Fruit fly (Drosophila melanogaster) whole organism, embryonic: ENCODE results near the gene crol.

Experiments used
- Adf1 ChIP-seq: fragments of 200-800 bp; sonication (Bioruptor generic); IDR thresholded peaks from 2 replicates; pipeline ENCODE4 v1.3.6; 2022; ENCODE audit warnings: missing biosample characterization, missing genetic modification characterization
- BEAF-32 ChIP-seq: fragments of 200-800 bp; sonication (Bioruptor generic); optimal IDR thresholded peaks from 3 replicates; lab custom pipeline; 2017; ENCODE audit warnings: missing biosample characterization, missing genetic modification characterization, mild to moderate bottlenecking, moderate library complexity, missing genetic modification reagents
- CG10366 ChIP-seq: fragments of 200-800 bp; sonication (Bioruptor generic); IDR thresholded peaks from 2 replicates; pipeline ENCODE4 v1.3.6; 2022; ENCODE audit warnings: missing biosample characterization, missing genetic modification characterization
- CG11504 ChIP-seq: fragments of 200-800 bp; sonication (Bioruptor generic); optimal IDR thresholded peaks from 3 replicates; lab custom pipeline; 2019; ENCODE audit warnings: missing biosample characterization, mild to moderate bottlenecking, missing genetic modification characterization, moderate library complexity
- CG13894 ChIP-seq: fragments of 200-800 bp; sonication (Bioruptor generic); optimal IDR thresholded peaks from 3 replicates; lab custom pipeline; 2018; ENCODE audit warnings: missing biosample characterization, mild to moderate bottlenecking, missing genetic modification characterization, moderate library complexity
- CG15514 ChIP-seq: fragments of 200-800 bp; sonication (Bioruptor generic); optimal IDR thresholded peaks from 3 replicates; lab custom pipeline; 2017; ENCODE audit warnings: missing biosample characterization, missing genetic modification characterization, mild to moderate bottlenecking, moderate library complexity, missing genetic modification reagents
- CG15601 ChIP-seq: fragments of 200-800 bp; sonication (Bioruptor generic); optimal IDR thresholded peaks from 3 replicates; lab custom pipeline; 2019; ENCODE audit warnings: missing biosample characterization, mild to moderate bottlenecking, missing genetic modification characterization, moderate library complexity
- CG18476 ChIP-seq: fragments of 200-800 bp; sonication (Bioruptor generic); optimal IDR thresholded peaks from 2 replicates; lab custom pipeline; 2016; ENCODE audit warnings: missing biosample characterization, mild to moderate bottlenecking, missing genetic modification characterization
- CG18599 ChIP-seq: fragments of 200-800 bp; sonication (Bioruptor generic); optimal IDR thresholded peaks from 3 replicates; lab custom pipeline; 2017; ENCODE audit warnings: missing biosample characterization, missing genetic modification characterization, mild to moderate bottlenecking, moderate library complexity, missing genetic modification reagents
- CG2120 ChIP-seq: fragments of 200-800 bp; sonication (Bioruptor generic); optimal IDR thresholded peaks from 3 replicates; lab custom pipeline; 2016; ENCODE audit warnings: missing biosample characterization, missing genetic modification characterization
- CG30020 ChIP-seq: fragments of 200-800 bp; optimal IDR thresholded peaks from 2 replicates; lab custom pipeline; 2019; ENCODE audit warnings: missing biosample characterization, mild to moderate bottlenecking, missing genetic modification characterization, moderate library complexity
- CG4424 ChIP-seq: fragments of 200-800 bp; sonication (Bioruptor generic); optimal IDR thresholded peaks from 3 replicates; lab custom pipeline; 2016; ENCODE audit warnings: missing biosample characterization, missing genetic modification characterization
- CG4617 ChIP-seq: fragments of 200-800 bp; sonication (Bioruptor generic); optimal IDR thresholded peaks from 3 replicates; lab custom pipeline; 2016; ENCODE audit warnings: missing biosample characterization, missing genetic modification characterization, borderline replicate concordance
- CG7556 ChIP-seq: fragments of 200-800 bp; sonication (Bioruptor generic); optimal IDR thresholded peaks from 2 replicates; lab custom pipeline; 2017; ENCODE audit warnings: missing biosample characterization, mild to moderate bottlenecking, missing genetic modification characterization
- CG7839 ChIP-seq: fragments of 200-800 bp; sonication (Bioruptor generic); optimal IDR thresholded peaks from 3 replicates; lab custom pipeline; 2018; ENCODE audit warnings: missing biosample characterization, mild to moderate bottlenecking, missing genetic modification characterization, moderate library complexity
- CG8388 ChIP-seq: fragments of 200-800 bp; sonication (Bioruptor generic); optimal IDR thresholded peaks from 2 replicates; lab custom pipeline; 2019; ENCODE audit warnings: missing biosample characterization, mild to moderate bottlenecking, missing genetic modification characterization, moderate library complexity
- CG9437 ChIP-seq: fragments of 200-800 bp; sonication (Bioruptor generic); optimal IDR thresholded peaks from 2 replicates; lab custom pipeline; 2018; ENCODE audit warnings: missing biosample characterization, mild to moderate bottlenecking, missing genetic modification characterization
- D ChIP-seq, 2 experiments: fragments of 200-800 bp in 1 of 2; fragments of >200 bp in 1 of 2; sonication (Bioruptor generic) in 1 of 2; optimal IDR thresholded peaks; 2 replicates in 1 of 2; 3 replicates in 1 of 2; lab custom pipeline; 2017; ENCODE audit warnings: mild to moderate bottlenecking in 1 of 2, missing biosample characterization in 1 of 2, missing genetic modification characterization in 1 of 2, missing genetic modification reagents in 1 of 2
- Drgx ChIP-seq: fragments of 200-800 bp; sonication (Bioruptor generic); IDR thresholded peaks from 2 replicates; pipeline ENCODE4 v1.3.6; 2022; ENCODE audit warnings: missing biosample characterization, missing genetic modification characterization
- Ets65A ChIP-seq: fragments of 200-800 bp; sonication (Bioruptor generic); peaks from one replicate; lab custom pipeline; 2016; ENCODE audit warnings: missing biosample characterization, missing genetic modification characterization
- Fer1 ChIP-seq: fragments of 200-800 bp; sonication (Bioruptor generic); optimal IDR thresholded peaks from 2 replicates; lab custom pipeline; 2017; ENCODE audit warnings: missing biosample characterization, mild to moderate bottlenecking, missing genetic modification characterization
- H15 ChIP-seq: fragments of 200-800 bp; sonication (Bioruptor generic); IDR thresholded peaks from 3 replicates; pipeline ENCODE4 v1.3.6; 2022; ENCODE audit warnings: missing biosample characterization, missing genetic modification characterization
- Med ChIP-seq: fragments of 200-800 bp; sonication (Bioruptor generic); peaks from one replicate; lab custom pipeline; 2016; ENCODE audit warnings: missing biosample characterization, missing genetic modification characterization, mild to moderate bottlenecking, inconsistent platforms, moderate library complexity
- Meics ChIP-seq: fragments of 200-800 bp; sonication (Bioruptor generic); optimal IDR thresholded peaks from 2 replicates; lab custom pipeline; 2017; ENCODE audit warnings: missing biosample characterization, mild to moderate bottlenecking, missing genetic modification characterization
- NFAT ChIP-seq: fragments of 200-800 bp; sonication (Bioruptor generic); IDR thresholded peaks from 2 replicates; pipeline ENCODE4 v1.3.6; 2022; ENCODE audit warnings: missing biosample characterization, missing genetic modification characterization
- Rfx ChIP-seq: fragments of 200-800 bp; sonication (Bioruptor generic); IDR thresholded peaks from 2 replicates; pipeline ENCODE4 v1.3.6; 2022; ENCODE audit warnings: missing biosample characterization, missing genetic modification characterization
- Xrp1 ChIP-seq: fragments of 200-800 bp; sonication (Bioruptor generic); IDR thresholded peaks from 2 replicates; pipeline ENCODE4 v1.3.6; 2022; ENCODE audit warnings: missing biosample characterization, missing genetic modification characterization
- abd-A ChIP-seq: fragments of 200-800 bp; sonication (Bioruptor generic); optimal IDR thresholded peaks from 3 replicates; lab custom pipeline; 2019; ENCODE audit warnings: missing biosample characterization, mild to moderate bottlenecking, missing genetic modification characterization, moderate library complexity
- dati ChIP-seq: fragments of 200-800 bp; sonication (Bioruptor generic); IDR thresholded peaks from 2 replicates; pipeline ENCODE4 v1.3.6; 2022; ENCODE audit warnings: missing biosample characterization, missing genetic modification characterization
- fd102C ChIP-seq: fragments of 200-800 bp; sonication (Bioruptor generic); optimal IDR thresholded peaks from 2 replicates; lab custom pipeline; 2018; ENCODE audit warnings: missing biosample characterization, mild to moderate bottlenecking, missing genetic modification characterization, moderate library complexity
- gem ChIP-seq: fragments of 200-800 bp; sonication (Bioruptor generic); optimal IDR thresholded peaks from 2 replicates; lab custom pipeline; 2019; ENCODE audit warnings: missing biosample characterization, mild to moderate bottlenecking, missing genetic modification characterization, moderate library complexity
- gfzf ChIP-seq: fragments of 200-800 bp; sonication (Bioruptor generic); optimal IDR thresholded peaks from 2 replicates; lab custom pipeline; 2016; ENCODE audit warnings: missing biosample characterization, mild to moderate bottlenecking, missing genetic modification characterization, moderate library complexity
- grau ChIP-seq: fragments of 200-800 bp; optimal IDR thresholded peaks from 3 replicates; lab custom pipeline; 2019; ENCODE audit warnings: missing biosample characterization, mild to moderate bottlenecking, missing genetic modification characterization, moderate library complexity
- hb ChIP-seq: fragments of 200-800 bp; sonication (Bioruptor generic); IDR thresholded peaks from 3 replicates; pipeline ENCODE4 v1.3.6; 2022; ENCODE audit warnings: missing biosample characterization, missing genetic modification characterization; ENCODE audit not compliant: partially characterized antibody
- hkb ChIP-seq, 2 experiments: fragments of 200-800 bp in 1 of 2; fragments of >200 bp in 1 of 2; sonication (Bioruptor generic) in 1 of 2; IDR thresholded peaks in 1 of 2; optimal IDR thresholded peaks in 1 of 2; 2 replicates each; pipeline versions ENCODE4 v1.3.6 to Lab custom; 2017 to 2022; ENCODE audit warnings: missing biosample characterization in 1 of 2, missing genetic modification characterization in 1 of 2
- lab ChIP-seq: fragments of 200-800 bp; sonication (Bioruptor generic); optimal IDR thresholded peaks from 3 replicates; lab custom pipeline; 2017; ENCODE audit warnings: missing biosample characterization, missing genetic modification characterization, mild to moderate bottlenecking, moderate library complexity, missing genetic modification reagents
- lbe ChIP-seq: fragments of 200-800 bp; sonication (Bioruptor generic); optimal IDR thresholded peaks from 2 replicates; lab custom pipeline; 2016; ENCODE audit warnings: missing biosample characterization, mild to moderate bottlenecking, missing genetic modification characterization
- lmd ChIP-seq: fragments of 200-800 bp; sonication (Bioruptor generic); IDR thresholded peaks from 2 replicates; pipeline ENCODE4 v1.3.6; 2022; ENCODE audit warnings: missing biosample characterization, missing genetic modification characterization
- lola ChIP-seq, 3 experiments: fragments of >200 bp in 2 of 3; fragments of 200-800 bp in 1 of 3; sonication (Bioruptor generic) in 1 of 3; optimal IDR thresholded peaks; 2 replicates each; lab custom pipeline; 2017 to 2019; ENCODE audit warnings: missing biosample characterization in 3 of 3, missing genetic modification characterization in 3 of 3, mild to moderate bottlenecking in 1 of 3, moderate library complexity in 1 of 3
- onecut ChIP-seq: fragments of 200-800 bp; sonication (Bioruptor generic); IDR thresholded peaks from 2 replicates; pipeline ENCODE4 v1.3.6; 2022; ENCODE audit warnings: missing biosample characterization, missing genetic modification characterization
- pb ChIP-seq: fragments of 200-800 bp; sonication (Bioruptor generic); optimal IDR thresholded peaks from 3 replicates; lab custom pipeline; 2016; ENCODE audit warnings: missing biosample characterization, missing genetic modification characterization
- pita ChIP-seq: fragments of 200-800 bp; sonication (Bioruptor generic); optimal IDR thresholded peaks from 2 replicates; lab custom pipeline; 2017; ENCODE audit warnings: missing biosample characterization, mild to moderate bottlenecking, missing genetic modification characterization
- row ChIP-seq: fragments of 200-800 bp; sonication (Bioruptor generic); IDR thresholded peaks from 3 replicates; pipeline ENCODE4 v1.3.6; 2022; ENCODE audit warnings: missing biosample characterization, missing genetic modification characterization
- scrt ChIP-seq: fragments of 200-800 bp; sonication (Bioruptor generic); optimal IDR thresholded peaks from 2 replicates; lab custom pipeline; 2018; ENCODE audit warnings: missing biosample characterization, mild to moderate bottlenecking, missing genetic modification characterization, moderate library complexity
- sisA ChIP-seq: fragments of 200-800 bp; sonication (Bioruptor generic); IDR thresholded peaks from 2 replicates; pipeline ENCODE4 v1.3.6; 2022; ENCODE audit warnings: missing biosample characterization, missing genetic modification characterization
- slp2 ChIP-seq: fragments of 200-800 bp; sonication (Bioruptor generic); optimal IDR thresholded peaks from 2 replicates; lab custom pipeline; 2016; ENCODE audit warnings: missing biosample characterization, missing genetic modification characterization
- ssp ChIP-seq: fragments of 200-800 bp; sonication (Bioruptor generic); IDR thresholded peaks from 2 replicates; pipeline ENCODE4 v1.3.6; 2022; ENCODE audit warnings: missing biosample characterization, missing genetic modification characterization
- unc-4 ChIP-seq: fragments of 200-800 bp; sonication (Bioruptor generic); IDR thresholded peaks from 2 replicates; pipeline ENCODE4 v1.3.6; 2022; ENCODE audit warnings: missing biosample characterization, missing genetic modification characterization; ENCODE audit not compliant: partially characterized antibody

The crol gene

DNA sequence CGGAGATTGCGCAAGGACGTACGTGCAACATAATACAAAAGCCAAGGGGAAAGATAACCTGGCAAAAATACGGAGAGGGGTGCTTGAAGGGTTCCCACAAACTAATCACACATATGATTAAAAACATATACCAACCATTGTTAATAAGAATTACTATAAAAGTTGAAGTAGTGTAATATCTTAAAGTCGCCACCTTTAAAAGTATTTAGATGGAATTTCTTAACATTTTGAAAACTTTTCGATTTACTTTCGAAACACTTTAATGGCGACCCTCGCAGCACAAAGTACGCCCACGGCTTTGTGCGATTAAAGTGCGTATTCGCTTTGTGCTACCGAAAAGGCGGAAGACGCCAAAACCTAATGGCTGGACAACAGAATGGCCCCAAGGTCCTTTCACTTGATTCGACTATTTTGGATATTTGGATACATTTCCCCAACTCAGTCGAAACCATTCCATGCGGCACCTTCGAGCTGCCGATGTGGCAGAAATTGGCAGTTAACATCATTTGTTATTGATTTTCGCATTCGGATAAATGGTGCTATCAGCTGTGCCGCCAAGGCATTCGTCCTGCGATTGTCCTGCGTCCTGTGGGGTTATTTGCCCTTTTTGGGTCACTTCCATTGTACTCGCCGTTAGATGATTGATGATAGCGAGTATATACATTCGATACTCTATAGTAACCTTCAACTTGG is 14.4 kb upstream of the crol start:
- TF ChIP-seq Xrp1 (GFP tag; lab: Robert Waterston, UW) (no peak), CG8388 (GFP tag; lab: Kevin White, UChicago) (no peak), slp2 (no peak), onecut (peak; percentile 70), CG13894 (tag; lab: Kevin White, UChicago) (peak; percentile 55), CG15514 (GFP tag; lab: Kevin White, UChicago) (peak; percentile 1), lab (GFP tag; lab: Kevin White, UChicago) (peak; percentile 26), lola (GFP tag; optimal IDR thresholded peaks at IDR 0.05; lab: Kevin White, UChicago) (no peak), BEAF-32 (no peak), abd-A (peak; percentile 69), gfzf (GFP tag; lab: Kevin White, UChicago) (no peak), Ets65A (peak; percentile 25), pita (no peak), fd102C (GFP tag; lab: Kevin White, UChicago) (no peak), CG18476 (GFP tag; lab: Kevin White, UChicago) (peak; percentile 59), grau (tag; lab: Kevin White, UChicago) (peak; percentile 28), Fer1 (peak; percentile 28), hkb (optimal IDR thresholded peaks at IDR 0.05; lab: Kevin White, UChicago) (peak; percentile 83), hkb (GFP tag; IDR thresholded peaks at IDR 0.05; lab: Robert Waterston, UW) (no peak), CG11504 (tag; lab: Kevin White, UChicago) (peak; percentile 31), CG4424 (GFP tag; lab: Kevin White, UChicago) (no peak), CG2120 (GFP tag; lab: Kevin White, UChicago) (peak; percentile 52), Med (GFP tag; lab: Kevin White, UChicago) (peak; percentile 70), Adf1 (GFP tag; lab: Robert Waterston, UW) (0 out of 2 replicates have a peak, but pooled peaks have one; percentile 11), lmd (GFP tag; lab: Robert Waterston, UW) (0 out of 2 replicates have a peak, but pooled peaks have one; percentile 6), Meics (GFP tag; lab: Kevin White, UChicago) (peak; percentile 4), unc-4 (GFP tag; lab: Robert Waterston, UW) (no peak), lbe (GFP tag; lab: Kevin White, UChicago) (no peak), Rfx (GFP tag; lab: Robert Waterston, UW) (peak; percentile 9; the same call in 1 of the 2 replicates), CG7839 (tag; lab: Kevin White, UChicago) (peak; percentile 3), D (optimal IDR thresholded peaks at IDR 0.05; lab: Kevin White, UChicago) (no peak), D (GFP tag; optimal IDR thresholded peaks at IDR 0.05; lab: Kevin White, UChicago) (no peak), row (GFP tag; lab: Robert Waterston, UW) (peak; percentile 72), CG7556 (GFP tag; lab: Kevin White, UChicago) (peak; percentile 5), hb (no peak), CG18599 (peak; percentile 35), CG15601 (tag; lab: Kevin White, UChicago) (no peak), gem (tag; lab: Kevin White, UChicago) (peak; percentile 15), NFAT (no peak)

DNA sequence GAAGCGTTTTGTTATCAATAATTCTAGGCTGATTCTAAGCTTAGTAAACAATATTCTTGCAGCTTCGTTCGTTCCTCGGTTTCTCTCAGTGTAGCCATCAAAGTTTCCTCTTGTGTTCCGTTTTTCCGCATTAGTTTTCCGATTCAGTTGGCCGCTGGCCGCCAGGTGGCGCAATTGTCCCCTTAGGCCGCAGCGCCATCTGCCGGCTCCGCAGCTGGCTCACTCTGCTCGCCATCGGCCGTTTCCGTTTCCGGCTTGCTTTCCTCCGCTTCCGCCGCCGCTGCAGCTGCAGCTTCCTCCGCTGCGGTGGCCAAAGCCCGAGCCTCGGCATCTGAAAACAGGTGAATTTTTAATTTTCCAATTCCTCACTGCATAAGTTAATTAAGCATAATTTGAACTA is 7.1 kb upstream of the crol start:
- peak; percentile 89 for TF ChIP-seq CG4617
- peak; percentile 68 for TF ChIP-seq ssp (GFP tag; lab: Robert Waterston, UW)
- TF ChIP-seq Drgx (GFP tag; lab: Robert Waterston, UW) = peak; percentile 31; the same call in 1 of the 2 replicates
- TF ChIP-seq CG30020 = peak; percentile 48
- peak; percentile 87 for TF ChIP-seq CG9437 (GFP tag; lab: Kevin White, UChicago)
- peak; percentile 85 for TF ChIP-seq CG10366 (GFP tag; lab: Robert Waterston, UW)
- TF ChIP-seq BEAF-32 = peak; percentile 18
- peak; percentile 94 for TF ChIP-seq H15 (GFP tag; lab: Robert Waterston, UW)
- peak; percentile 83 for TF ChIP-seq sisA
- peak; percentile 98 for TF ChIP-seq lab (GFP tag; lab: Kevin White, UChicago)
- no peak for TF ChIP-seq pita
- peak; percentile 98 for TF ChIP-seq pb (GFP tag; lab: Kevin White, UChicago)
- peak; percentile 95 for TF ChIP-seq dati (GFP tag; lab: Robert Waterston, UW)
- peak; percentile 90 for TF ChIP-seq scrt
